Worm (Caenorhabditis elegans): Measurements from ENCODE around the gene Y73C8B.1.

- TF ChIP-seq lsy-2 (tag; optimal IDR thresholded peaks at IDR 0.05) (no peak), snpc-4 (tag; optimal IDR thresholded peaks at IDR 0.05) (no peak), unc-62 (GFP tag; optimal IDR thresholded peaks at IDR 0.05) (no peak), sptf-1 (tag; optimal IDR thresholded peaks at IDR 0.05) (no peak), nhr-12 (tag; optimal IDR thresholded peaks at IDR 0.05) (no peak), elt-3 (tag; optimal IDR thresholded peaks at IDR 0.05) (no peak), ceh-43 (GFP tag; optimal IDR thresholded peaks at IDR 0.05) (no peak), blmp-1 (tag; optimal IDR thresholded peaks at IDR 0.05) (no peak), M03D4.4 (tag; optimal IDR thresholded peaks at IDR 0.05) (no peak), lin-13 (tag; optimal IDR thresholded peaks at IDR 0.05) (no peak), nhr-28 (tag; optimal IDR thresholded peaks at IDR 0.05) (no peak), ceh-83 (GFP tag; optimal IDR thresholded peaks at IDR 0.05) (no peak), nhr-76 (tag; optimal IDR thresholded peaks at IDR 0.05) (no peak)
Measured at ce11 chrV:3227373-3227772, 30.7 kb upstream of the Y73C8B.1 start, which contains the start of gene K08D9.2.

All from whole organism, mixed stage, embryonic.